Fruit fly (Drosophila melanogaster) whole organism, embryonic: ENCODE results near the gene CG14853.

Source experiments
- Aef1 ChIP-seq: fragments of 200-800 bp; sonication (Bioruptor generic); IDR thresholded peaks from 3 replicates; pipeline ENCODE4 v1.3.6; 2022; ENCODE audit warnings: missing biosample characterization, missing genetic modification characterization
- Antp ChIP-seq: fragments of 200-800 bp; sonication (Bioruptor generic); optimal IDR thresholded peaks from 3 replicates; lab custom pipeline; 2016; ENCODE audit warnings: missing biosample characterization, missing genetic modification characterization
- B-H1 ChIP-seq: fragments of 200-800 bp; sonication (Bioruptor generic); IDR thresholded peaks from 3 replicates; pipeline ENCODE4 v1.3.6; 2022; ENCODE audit warnings: missing biosample characterization, missing genetic modification characterization
- Blimp-1 ChIP-seq: fragments of 200-800 bp; sonication (Bioruptor generic); optimal IDR thresholded peaks from 3 replicates; lab custom pipeline; 2018; ENCODE audit warnings: missing biosample characterization, missing genetic modification characterization, mild to moderate bottlenecking, moderate library complexity, missing genetic modification reagents
- CG10565 ChIP-seq: fragments of 200-800 bp; sonication (Bioruptor generic); optimal IDR thresholded peaks from 3 replicates; lab custom pipeline; 2016; ENCODE audit warnings: missing biosample characterization, mild to moderate bottlenecking, missing genetic modification characterization
- CG11085 ChIP-seq: fragments of 200-800 bp; sonication (Bioruptor generic); IDR thresholded peaks from 2 replicates; pipeline ENCODE4 v1.3.6; 2022; ENCODE audit warnings: missing biosample characterization, missing genetic modification characterization
- CG11695 ChIP-seq: fragments of 200-800 bp; sonication (Bioruptor generic); IDR thresholded peaks from 3 replicates; pipeline ENCODE4 v1.3.6; 2022; ENCODE audit warnings: missing biosample characterization, missing genetic modification characterization
- CG12391 ChIP-seq: fragments of 200-800 bp; sonication (Bioruptor generic); optimal IDR thresholded peaks from 3 replicates; lab custom pipeline; 2018; ENCODE audit warnings: missing biosample characterization, mild to moderate bottlenecking, missing genetic modification characterization, moderate library complexity
- CG14050 ChIP-seq: fragments of 200-800 bp; sonication (Bioruptor generic); IDR thresholded peaks from 3 replicates; pipeline ENCODE4 v1.3.6; 2022; ENCODE audit warnings: missing biosample characterization, missing genetic modification characterization
- CG17802 ChIP-seq: fragments of 200-800 bp; sonication (Bioruptor generic); optimal IDR thresholded peaks from 2 replicates; lab custom pipeline; 2018; ENCODE audit warnings: missing biosample characterization, mild to moderate bottlenecking, missing genetic modification characterization, moderate library complexity
- CG17829 ChIP-seq: fragments of 200-800 bp; optimal IDR thresholded peaks from 2 replicates; lab custom pipeline; 2019; ENCODE audit warnings: missing biosample characterization, mild to moderate bottlenecking, missing genetic modification characterization, moderate library complexity
- CG18476 ChIP-seq: fragments of 200-800 bp; sonication (Bioruptor generic); optimal IDR thresholded peaks from 2 replicates; lab custom pipeline; 2016; ENCODE audit warnings: missing biosample characterization, mild to moderate bottlenecking, missing genetic modification characterization
- CG3847 ChIP-seq: fragments of 200-800 bp; sonication (Bioruptor generic); IDR thresholded peaks from 2 replicates; pipeline ENCODE4 v1.3.6; 2022; ENCODE audit warnings: missing biosample characterization, missing genetic modification characterization
- CG43689 ChIP-seq: fragments of 200-800 bp; sonication (Bioruptor generic); IDR thresholded peaks from 2 replicates; pipeline ENCODE4 v1.3.6; 2022; ENCODE audit warnings: missing biosample characterization, missing genetic modification characterization
- CG6813 ChIP-seq: fragments of 200-800 bp; sonication (Bioruptor generic); optimal IDR thresholded peaks from 2 replicates; lab custom pipeline; 2017; ENCODE audit warnings: missing biosample characterization, missing genetic modification characterization, mild to moderate bottlenecking, moderate library complexity, missing genetic modification reagents
- CG7271 ChIP-seq: fragments of 200-800 bp; sonication (Bioruptor generic); optimal IDR thresholded peaks from 2 replicates; lab custom pipeline; 2018; ENCODE audit warnings: missing biosample characterization, mild to moderate bottlenecking, missing genetic modification characterization, moderate library complexity
- CG7357 ChIP-seq: fragments of 200-800 bp; sonication (Bioruptor generic); IDR thresholded peaks from 3 replicates; pipeline ENCODE4 v1.3.6; 2022; ENCODE audit warnings: missing biosample characterization, missing genetic modification characterization
- CG7963 ChIP-seq: fragments of 200-800 bp; sonication (Bioruptor generic); IDR thresholded peaks from 3 replicates; pipeline ENCODE4 v1.3.6; 2022; ENCODE audit warnings: missing biosample characterization, missing genetic modification characterization; ENCODE audit not compliant: partially characterized antibody
- CG8290 ChIP-seq, 3 experiments: fragments of 200-800 bp; sonication (Bioruptor generic); optimal IDR thresholded peaks; 2 replicates each; lab custom pipeline; 2016 to 2019; ENCODE audit warnings: missing biosample characterization in 3 of 3, missing genetic modification characterization in 3 of 3, mild to moderate bottlenecking in 2 of 3, moderate library complexity in 1 of 3
- CG8765 ChIP-seq: fragments of 200-800 bp; sonication (Bioruptor generic); IDR thresholded peaks from 2 replicates; pipeline ENCODE4 v1.3.6; 2022; ENCODE audit warnings: missing biosample characterization, missing genetic modification characterization
- Dbx ChIP-seq: fragments of 200-800 bp; sonication (Bioruptor generic); IDR thresholded peaks from 3 replicates; pipeline ENCODE4 v1.3.6; 2022; ENCODE audit warnings: missing biosample characterization, missing genetic modification characterization
- Deaf1 ChIP-seq: fragments of 200-800 bp; optimal IDR thresholded peaks from 3 replicates; lab custom pipeline; 2019; ENCODE audit warnings: missing biosample characterization, mild to moderate bottlenecking, missing genetic modification characterization, moderate library complexity
- Dfd ChIP-seq, 2 experiments: fragments of >200 bp; optimal IDR thresholded peaks; 2 replicates each; lab custom pipeline; 2017; ENCODE audit warnings: missing biosample characterization in 2 of 2, missing genetic modification characterization in 2 of 2
- Drgx ChIP-seq: fragments of 200-800 bp; sonication (Bioruptor generic); IDR thresholded peaks from 2 replicates; pipeline ENCODE4 v1.3.6; 2022; ENCODE audit warnings: missing biosample characterization, missing genetic modification characterization
- Gsc ChIP-seq: fragments of 200-800 bp; sonication (Bioruptor generic); IDR thresholded peaks from 2 replicates; pipeline ENCODE4 v1.3.6; 2022; ENCODE audit warnings: missing biosample characterization, missing genetic modification characterization
- HLHmδ ChIP-seq: fragments of 200-800 bp; sonication (Bioruptor generic); optimal IDR thresholded peaks from 2 replicates; lab custom pipeline; 2018; ENCODE audit warnings: missing biosample characterization, mild to moderate bottlenecking, missing genetic modification characterization, moderate library complexity
- Hsf ChIP-seq: fragments of 200-800 bp; sonication (Bioruptor generic); optimal IDR thresholded peaks from 3 replicates; lab custom pipeline; 2016; ENCODE audit warnings: missing biosample characterization, missing genetic modification characterization
- MBD-R2 ChIP-seq: fragments of 200-800 bp; sonication (Bioruptor generic); IDR thresholded peaks from 2 replicates; pipeline ENCODE4 v1.3.6; 2022; ENCODE audit warnings: missing biosample characterization, missing genetic modification characterization
- NFAT ChIP-seq: fragments of 200-800 bp; sonication (Bioruptor generic); IDR thresholded peaks from 2 replicates; pipeline ENCODE4 v1.3.6; 2022; ENCODE audit warnings: missing biosample characterization, missing genetic modification characterization
- Neu2 ChIP-seq: fragments of 200-800 bp; sonication (Bioruptor generic); optimal IDR thresholded peaks from 3 replicates; lab custom pipeline; 2016; ENCODE audit warnings: missing biosample characterization, missing genetic modification characterization, borderline replicate concordance
- Nf-YB ChIP-seq: fragments of 200-800 bp; sonication (Bioruptor generic); optimal IDR thresholded peaks from 3 replicates; lab custom pipeline; 2019; ENCODE audit warnings: missing biosample characterization, mild to moderate bottlenecking, missing genetic modification characterization, moderate library complexity
- Ravus ChIP-seq: fragments of 200-800 bp; sonication (Bioruptor generic); IDR thresholded peaks from 2 replicates; pipeline ENCODE4 v1.3.6; 2022; ENCODE audit warnings: missing biosample characterization, missing genetic modification characterization
- Sox100B ChIP-seq: fragments of 200-800 bp; sonication (Bioruptor generic); optimal IDR thresholded peaks from 3 replicates; lab custom pipeline; 2018; ENCODE audit warnings: missing biosample characterization, mild to moderate bottlenecking, missing genetic modification characterization
- Trl ChIP-seq, 3 experiments: fragments of >200 bp in 2 of 3; fragments of 200-800 bp in 1 of 3; sonication (Bioruptor generic) in 1 of 3; optimal IDR thresholded peaks; 2 replicates in 1 of 3; 3 replicates in 2 of 3; lab custom pipeline; 2016 to 2017; ENCODE audit warnings: missing biosample characterization in 1 of 3, missing genetic modification characterization in 1 of 3
- YL-1 ChIP-seq: fragments of 200-800 bp; sonication (Bioruptor generic); optimal IDR thresholded peaks from 3 replicates; lab custom pipeline; 2017; ENCODE audit warnings: missing biosample characterization, mild to moderate bottlenecking, missing genetic modification characterization
- cad ChIP-seq: fragments of >200 bp; optimal IDR thresholded peaks from 2 replicates; lab custom pipeline; 2017; ENCODE audit warnings: missing biosample characterization, missing genetic modification characterization
- esg ChIP-seq: fragments of 200-800 bp; sonication (Bioruptor generic); conservative IDR thresholded peaks from 2 replicates; pipeline ENCODE4 v1.3.6; 2022; ENCODE audit warnings: missing biosample characterization, missing genetic modification characterization
- kah ChIP-seq: fragments of 200-800 bp; sonication (Bioruptor generic); optimal IDR thresholded peaks from 2 replicates; lab custom pipeline; 2018; ENCODE audit warnings: missing biosample characterization, mild to moderate bottlenecking, missing genetic modification characterization
- kay ChIP-seq: fragments of 200-800 bp; sonication (Bioruptor generic); optimal IDR thresholded peaks from 2 replicates; lab custom pipeline; 2016; ENCODE audit warnings: missing biosample characterization, missing genetic modification characterization
- lab ChIP-seq: fragments of 200-800 bp; sonication (Bioruptor generic); optimal IDR thresholded peaks from 3 replicates; lab custom pipeline; 2017; ENCODE audit warnings: missing biosample characterization, missing genetic modification characterization, mild to moderate bottlenecking, moderate library complexity, missing genetic modification reagents
- luna ChIP-seq: fragments of 200-800 bp; sonication (Bioruptor generic); optimal IDR thresholded peaks from 2 replicates; lab custom pipeline; 2016; ENCODE audit warnings: missing biosample characterization, missing genetic modification characterization
- maf-S ChIP-seq: fragments of 200-800 bp; sonication (Bioruptor generic); optimal IDR thresholded peaks from 2 replicates; lab custom pipeline; 2016; ENCODE audit warnings: missing biosample characterization, missing genetic modification characterization
- p53 ChIP-seq: fragments of 200-800 bp; sonication (Bioruptor generic); optimal IDR thresholded peaks from 2 replicates; lab custom pipeline; 2016; ENCODE audit warnings: missing biosample characterization, missing genetic modification characterization
- pros ChIP-seq: fragments of 200-800 bp; sonication (Bioruptor generic); optimal IDR thresholded peaks from 3 replicates; lab custom pipeline; 2019; ENCODE audit warnings: missing biosample characterization, mild to moderate bottlenecking, missing genetic modification characterization, moderate library complexity
- ranshi ChIP-seq: fragments of 200-800 bp; sonication (Bioruptor generic); IDR thresholded peaks from 2 replicates; pipeline ENCODE4 v1.3.6; 2022; ENCODE audit warnings: missing biosample characterization, missing genetic modification characterization
- sens ChIP-seq: fragments of 200-800 bp; sonication (Bioruptor generic); peaks from one replicate; lab custom pipeline; 2016; ENCODE audit warnings: missing biosample characterization, missing genetic modification characterization
- slbo ChIP-seq: fragments of 200-800 bp; sonication (Bioruptor generic); IDR thresholded peaks from 2 replicates; pipeline ENCODE4 v1.3.6; 2022; ENCODE audit warnings: missing biosample characterization, missing genetic modification characterization
- wdn ChIP-seq: fragments of 200-800 bp; sonication (Bioruptor generic); IDR thresholded peaks from 2 replicates; pipeline ENCODE4 v1.3.6; 2022; ENCODE audit warnings: missing biosample characterization, missing genetic modification characterization
- wor ChIP-seq: fragments of 200-800 bp; sonication (Bioruptor generic); IDR thresholded peaks from 2 replicates; pipeline ENCODE4 v1.3.6; 2022; ENCODE audit warnings: missing biosample characterization, missing genetic modification characterization
- zen2 ChIP-seq: fragments of 200-800 bp; sonication (Bioruptor generic); IDR thresholded peaks from 3 replicates; pipeline ENCODE4 v1.3.6; 2022; ENCODE audit warnings: missing biosample characterization, missing genetic modification characterization; ENCODE audit not compliant: partially characterized antibody

CG14853 gene

dm6 chr3R:14569411-14570107 lies 39.9 kb upstream of the CG14853 start, which contains the start of gene Cys (continued):
- no peak for TF ChIP-seq maf-S
- TF ChIP-seq CG3847 (GFP tag; lab: Robert Waterston, UW), result peak; percentile 16; the same call in 1 of the 2 replicates
- TF ChIP-seq Blimp-1, result peak; percentile 1
- TF ChIP-seq Gsc, result no peak
- TF ChIP-seq HLHmδ, result no peak
- no peak; the same call in 2 of the 3 replicates for TF ChIP-seq Dbx (GFP tag; lab: Robert Waterston, UW)
- TF ChIP-seq CG18476 (GFP tag; lab: Kevin White, UChicago), result no peak
- TF ChIP-seq esg (GFP tag; lab: Robert Waterston, UW), result no peak
- peak; percentile 92 for TF ChIP-seq kah
- peak; percentile 1 for TF ChIP-seq lab (GFP tag; lab: Kevin White, UChicago)
- TF ChIP-seq CG7271 (tag; lab: Kevin White, UChicago), result no peak
- no peak for TF ChIP-seq kay (GFP tag; lab: Kevin White, UChicago)
- TF ChIP-seq CG8290 (GFP tag; optimal IDR thresholded peaks at IDR 0.05; lab: Kevin White, UChicago), result no peak
- TF ChIP-seq CG8290 (tag; optimal IDR thresholded peaks at IDR 0.05; lab: Kevin White, UChicago), result peak in 1 of 2 experiments; percentile 64
- TF ChIP-seq Deaf1 (tag; lab: Kevin White, UChicago), result no peak
- no peak for TF ChIP-seq ranshi
- TF ChIP-seq Drgx (GFP tag; lab: Robert Waterston, UW), result no peak
- TF ChIP-seq CG14050 (GFP tag; lab: Robert Waterston, UW), result no peak
- peak; percentile 24; the same call in 1 of the 2 replicates for TF ChIP-seq MBD-R2 (GFP tag; lab: Robert Waterston, UW)
- TF ChIP-seq slbo (GFP tag; lab: Robert Waterston, UW), result peak; percentile 49
- TF ChIP-seq sens (GFP tag; lab: Kevin White, UChicago), result peak; percentile 80
- TF ChIP-seq wor (GFP tag; lab: Robert Waterston, UW), result no peak
- TF ChIP-seq Neu2, result no peak
- no peak for TF ChIP-seq Ravus (GFP tag; lab: Robert Waterston, UW)
- TF ChIP-seq CG43689 (GFP tag; lab: Robert Waterston, UW), result no peak
- no peak for TF ChIP-seq CG10565 (GFP tag; lab: Kevin White, UChicago)
- TF ChIP-seq Sox100B (GFP tag; lab: Kevin White, UChicago), result no peak
- no peak for TF ChIP-seq CG11085 (GFP tag; lab: Robert Waterston, UW)
- TF ChIP-seq wdn (GFP tag; lab: Robert Waterston, UW), result 0 out of 2 replicates have a peak, but pooled peaks have one; percentile 28
- TF ChIP-seq CG7357 (GFP tag; lab: Robert Waterston, UW), result no peak
- no peak for TF ChIP-seq CG12391 (tag; lab: Kevin White, UChicago)
- TF ChIP-seq pros (GFP tag; lab: Kevin White, UChicago), result no peak
- peak; percentile 18 to 43 for TF ChIP-seq Trl (optimal IDR thresholded peaks at IDR 0.05; lab: Kevin White, UChicago)
- TF ChIP-seq Trl (GFP tag; optimal IDR thresholded peaks at IDR 0.05; lab: Kevin White, UChicago), result peak; percentile 51
- TF ChIP-seq CG7963 (GFP tag; lab: Robert Waterston, UW), result no peak
- no peak for TF ChIP-seq Nf-YB (GFP tag; lab: Kevin White, UChicago)
- no peak for TF ChIP-seq Aef1
- TF ChIP-seq CG17829 (tag; lab: Kevin White, UChicago), result peak; percentile 1
- no peak for TF ChIP-seq cad (GFP tag; lab: Kevin White, UChicago)
- no peak for TF ChIP-seq YL-1 (GFP tag; lab: Kevin White, UChicago)
- TF ChIP-seq CG8765 (GFP tag; lab: Robert Waterston, UW), result no peak
- TF ChIP-seq CG11695, result no peak
- peak; percentile 27 for TF ChIP-seq CG6813 (GFP tag; lab: Kevin White, UChicago)
- TF ChIP-seq Dfd (GFP tag; optimal IDR thresholded peaks at IDR 0.05; lab: Kevin White, UChicago), result no peak
- no peak for TF ChIP-seq CG17802
- TF ChIP-seq zen2, result no peak
- TF ChIP-seq luna (GFP tag; lab: Kevin White, UChicago), result peak; percentile 34
- no peak for TF ChIP-seq p53 (GFP tag; lab: Kevin White, UChicago)
- peak; percentile 87; the same call in 1 of the 2 replicates for TF ChIP-seq NFAT
- peak; percentile 38 for TF ChIP-seq Antp (GFP tag; lab: Kevin White, UChicago)
- no peak for TF ChIP-seq B-H1 (GFP tag; lab: Robert Waterston, UW)
- TF ChIP-seq Hsf (GFP tag; lab: Kevin White, UChicago), result no peak
